Fruit fly (Drosophila melanogaster): ENCODE measurements around the gene tgo.

tgo gene

dm6 chr3R:9031797-9032418, 12.1 kb upstream of the tgo start (continued):
- TF ChIP-seq CG12942 (GFP tag; optimal IDR thresholded peaks at IDR 0.05): peak; percentile 80
- TF ChIP-seq Dek (tag; optimal IDR thresholded peaks at IDR 0.05): peak; percentile 85
- peak; percentile 40 for TF ChIP-seq CTCF (GFP tag; optimal IDR thresholded peaks at IDR 0.05)
- TF ChIP-seq Ptx1 (GFP tag; IDR thresholded peaks at IDR 0.05): peak; percentile 94
- peak; percentile 74 for TF ChIP-seq shn (GFP tag; optimal IDR thresholded peaks at IDR 0.05)
- no peak for TF ChIP-seq CG34224 (GFP tag; IDR thresholded peaks at IDR 0.05; ENCODE audit: partially characterized antibody)
- peak; percentile 85 for TF ChIP-seq chn (GFP tag; optimal IDR thresholded peaks at IDR 0.05)
- peak; percentile 97 for TF ChIP-seq sens (GFP tag)
- TF ChIP-seq CG14441 (GFP tag; IDR thresholded peaks at IDR 0.05): peak; percentile 91
- TF ChIP-seq Optix (GFP tag; IDR thresholded peaks at IDR 0.05): peak; percentile 89
- peak; percentile 71 for TF ChIP-seq cas (GFP tag; IDR thresholded peaks at IDR 0.05)
- TF ChIP-seq HLH54F (GFP tag; optimal IDR thresholded peaks at IDR 0.05): peak; percentile 84
- no peak for TF ChIP-seq Dref (GFP tag; IDR thresholded peaks at IDR 0.05)
- TF ChIP-seq Hmx (GFP tag; optimal IDR thresholded peaks at IDR 0.05): peak; percentile 53
- peak; percentile 85 for TF ChIP-seq CG3281 (GFP tag; optimal IDR thresholded peaks at IDR 0.05)
- peak; percentile 73 for TF ChIP-seq NC2β (GFP tag; optimal IDR thresholded peaks at IDR 0.05)
- peak; percentile 88 for TF ChIP-seq Rx (GFP tag; IDR thresholded peaks at IDR 0.05)
- no peak for TF ChIP-seq pfk (GFP tag; optimal IDR thresholded peaks at IDR 0.05)
- TF ChIP-seq salm (tag; optimal IDR thresholded peaks at IDR 0.05): peak; percentile 85
- TF ChIP-seq CG1024 (GFP tag; IDR thresholded peaks at IDR 0.05): peak; percentile 82
- TF ChIP-seq twi (tag; optimal IDR thresholded peaks at IDR 0.05): peak; percentile 43
- TF ChIP-seq CG15696 (tag; optimal IDR thresholded peaks at IDR 0.05): no peak
- peak; percentile 85; the same call in 2 of the 3 replicates for TF ChIP-seq CG3726 (GFP tag; IDR thresholded peaks at IDR 0.05)
- peak; percentile 58 for TF ChIP-seq dm (GFP tag; optimal IDR thresholded peaks at IDR 0.05)
- TF ChIP-seq Meics (GFP tag; optimal IDR thresholded peaks at IDR 0.05): peak; percentile 87
- TF ChIP-seq Drgx (GFP tag; IDR thresholded peaks at IDR 0.05): peak; percentile 99
- peak; percentile 92 for TF ChIP-seq Dbx (GFP tag; IDR thresholded peaks at IDR 0.05)
- peak; percentile 86 for TF ChIP-seq Mrtf (GFP tag; IDR thresholded peaks at IDR 0.05)
- peak; percentile 50; the same call in 1 of the 2 replicates for TF ChIP-seq rib (GFP tag; IDR thresholded peaks at IDR 0.05)
- peak; percentile 86 for TF ChIP-seq CG3847 (GFP tag; IDR thresholded peaks at IDR 0.05)
- TF ChIP-seq CG7839 (tag; optimal IDR thresholded peaks at IDR 0.05): peak; percentile 86
- TF ChIP-seq CG4854 (GFP tag; optimal IDR thresholded peaks at IDR 0.05): peak; percentile 80
- no peak for TF ChIP-seq knrl (GFP tag; IDR thresholded peaks at IDR 0.05; ENCODE audit: partially characterized antibody)
- TF ChIP-seq CG34376 (GFP tag; optimal IDR thresholded peaks at IDR 0.05): peak; percentile 20
- peak; percentile 29; the same call in 1 of the 2 replicates for TF ChIP-seq klu (GFP tag; IDR thresholded peaks at IDR 0.05)
- TF ChIP-seq CG6272 (GFP tag; IDR thresholded peaks at IDR 0.05): peak; percentile 80
- peak; percentile 97 for TF ChIP-seq ci (GFP tag; IDR thresholded peaks at IDR 0.05)
- peak; percentile 91 for TF ChIP-seq gem (tag; optimal IDR thresholded peaks at IDR 0.05)
- peak; percentile 59 for TF ChIP-seq NC2α (GFP tag; optimal IDR thresholded peaks at IDR 0.05)
- TF ChIP-seq CG3163 (GFP tag; optimal IDR thresholded peaks at IDR 0.05): peak; percentile 54
- no peak for TF ChIP-seq hkb (optimal IDR thresholded peaks at IDR 0.05)
- TF ChIP-seq hkb (GFP tag; IDR thresholded peaks at IDR 0.05): peak; percentile 96
- TF ChIP-seq bigmax (GFP tag; optimal IDR thresholded peaks at IDR 0.05): no peak
- peak; percentile 80 for TF ChIP-seq pnt (GFP tag; optimal IDR thresholded peaks at IDR 0.05)
- TF ChIP-seq CG10366 (GFP tag; IDR thresholded peaks at IDR 0.05): peak; percentile 92
- peak; percentile 97 for TF ChIP-seq Med (GFP tag)
- TF ChIP-seq pita (GFP tag; optimal IDR thresholded peaks at IDR 0.05): no peak
- TF ChIP-seq ttk (GFP tag; IDR thresholded peaks at IDR 0.05): peak; percentile 92
- peak; percentile 68 for TF ChIP-seq Six4 (GFP tag; optimal IDR thresholded peaks at IDR 0.05)
- peak; percentile 75 for TF ChIP-seq CG1233 (GFP tag; optimal IDR thresholded peaks at IDR 0.05)
- TF ChIP-seq Deaf1 (tag; optimal IDR thresholded peaks at IDR 0.05): peak; percentile 79
- TF ChIP-seq CG7372 (GFP tag; IDR thresholded peaks at IDR 0.05): peak; percentile 88
- TF ChIP-seq CG11247 (GFP tag; IDR thresholded peaks at IDR 0.05): peak; percentile 78

All from whole organism, embryonic.